Worm (Caenorhabditis elegans): Measurements from ENCODE around the gene elo-3.

DNA sequence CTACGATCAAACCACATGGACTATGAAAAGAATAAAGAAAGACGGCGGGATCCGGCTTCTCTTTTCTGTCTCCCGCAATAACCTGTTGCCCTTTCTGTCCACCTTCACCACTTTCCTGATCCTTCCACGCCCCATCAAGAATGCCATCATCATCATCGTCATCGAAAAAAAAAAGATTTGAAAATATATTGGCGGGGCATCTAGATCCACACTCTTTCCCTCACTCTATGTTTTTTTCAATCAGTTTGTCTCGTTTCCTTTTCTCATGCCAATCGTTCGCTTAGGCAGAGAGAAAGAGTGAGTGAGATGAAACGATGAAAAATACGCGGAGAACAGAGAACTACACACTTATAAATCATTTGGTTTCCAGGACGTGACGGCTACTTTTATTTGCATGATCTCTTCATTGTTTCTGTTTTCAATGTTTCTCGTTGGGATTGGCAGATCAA lies 3.9 kb upstream of the elo-3 start:
- TF ChIP-seq mdl-1 (tag; optimal IDR thresholded peaks at IDR 0.05), result peak in 1 of 2 experiments; percentile 38
- no peak for TF ChIP-seq ZK546.5 (tag; optimal IDR thresholded peaks at IDR 0.05)
- no peak for TF ChIP-seq unc-39 (tag; optimal IDR thresholded peaks at IDR 0.05)
- no peak for TF ChIP-seq nhr-6 (tag; optimal IDR thresholded peaks at IDR 0.05)
- TF ChIP-seq ceh-82 (tag; optimal IDR thresholded peaks at IDR 0.05), result no peak
- TF ChIP-seq unc-62 (GFP tag; optimal IDR thresholded peaks at IDR 0.05), result no peak
- TF ChIP-seq gmeb-1 (tag; optimal IDR thresholded peaks at IDR 0.05), result no peak
- no peak for TF ChIP-seq lin-13 (GFP tag; optimal IDR thresholded peaks at IDR 0.05)
- no peak for TF ChIP-seq ztf-4 (tag; optimal IDR thresholded peaks at IDR 0.05)
- no peak for TF ChIP-seq aly-2 (tag; optimal IDR thresholded peaks at IDR 0.05)
- TF ChIP-seq nhr-12 (tag; optimal IDR thresholded peaks at IDR 0.05), result no peak
- TF ChIP-seq Y55F3AM.14 (GFP tag; optimal IDR thresholded peaks at IDR 0.05), result no peak
- peak; percentile 77 for TF ChIP-seq mab-5 (tag; optimal IDR thresholded peaks at IDR 0.05)
